Fruit fly (Drosophila melanogaster): Measurements from ENCODE around the gene lsn.

lsn gene

DNA sequence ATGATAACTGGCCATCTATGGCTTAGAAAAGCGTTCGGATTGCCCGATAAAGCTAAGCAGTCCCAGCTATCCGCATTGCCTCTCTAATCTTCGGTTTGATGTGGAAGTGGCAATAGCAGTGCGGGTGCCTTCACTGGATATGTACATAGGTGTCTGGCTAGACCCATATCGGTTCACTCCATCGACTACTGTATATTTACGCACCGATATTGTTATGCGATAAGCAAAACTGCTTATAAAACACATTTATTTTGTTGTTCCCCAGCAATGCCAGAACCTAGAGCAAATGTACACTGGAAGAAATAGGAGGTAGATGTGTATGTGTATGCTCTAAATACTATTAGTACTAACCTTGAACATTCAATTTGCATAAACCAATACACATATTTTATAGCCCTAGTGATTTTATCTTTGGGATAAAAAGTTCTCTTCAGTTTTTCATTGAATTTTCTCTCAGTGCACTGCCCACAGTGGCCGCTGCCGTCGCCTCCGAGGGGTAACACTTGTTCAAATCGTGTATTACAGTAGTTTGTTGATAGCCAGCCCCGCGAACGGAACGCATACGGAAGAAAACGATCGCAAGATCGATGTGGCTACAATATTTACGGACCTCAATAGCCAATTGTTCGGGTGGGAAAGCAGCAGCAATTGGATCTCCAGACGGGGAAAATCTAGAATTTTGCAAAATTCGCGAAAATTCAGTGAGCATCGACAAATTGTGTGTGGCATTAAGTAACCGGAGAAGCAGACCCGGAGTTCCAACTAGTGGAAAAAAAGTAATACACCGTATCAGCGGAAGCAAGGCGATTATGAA, 5.4 kb downstream of the lsn start, which contains the start of gene CG31431 (continued):
- TF ChIP-seq CG15696 (tag; optimal IDR thresholded peaks at IDR 0.05), result peak; percentile 96
- TF ChIP-seq kni (GFP tag; optimal IDR thresholded peaks at IDR 0.05), result peak; percentile 89
- TF ChIP-seq CG3726 (GFP tag; IDR thresholded peaks at IDR 0.05), result peak; percentile 96
- TF ChIP-seq tio (GFP tag; optimal IDR thresholded peaks at IDR 0.05), result peak; percentile 96
- TF ChIP-seq CG4854 (GFP tag; optimal IDR thresholded peaks at IDR 0.05), result peak; percentile 96
- TF ChIP-seq Stat92E (GFP tag; optimal IDR thresholded peaks at IDR 0.05), result peak in 1 of 3 experiments; percentile 90
- peak; percentile 98 for TF ChIP-seq Meics (GFP tag; optimal IDR thresholded peaks at IDR 0.05)
- peak; percentile 96 for TF ChIP-seq her (GFP tag; optimal IDR thresholded peaks at IDR 0.05)
- peak; percentile 97 for TF ChIP-seq CG13424 (tag; optimal IDR thresholded peaks at IDR 0.05)
- peak; percentile 97 for TF ChIP-seq NK7.1 (GFP tag; optimal IDR thresholded peaks at IDR 0.05)
- TF ChIP-seq CkIIα-i1 (GFP tag; IDR thresholded peaks at IDR 0.05), result peak; percentile 84
- peak; percentile 98 for TF ChIP-seq dmrt99B (tag; optimal IDR thresholded peaks at IDR 0.05)
- TF ChIP-seq CG3847 (GFP tag; IDR thresholded peaks at IDR 0.05), result peak; percentile 98
- TF ChIP-seq Lhr (GFP tag; optimal IDR thresholded peaks at IDR 0.05), result peak; percentile 87
- peak; percentile 58 for TF ChIP-seq lbe (GFP tag; optimal IDR thresholded peaks at IDR 0.05)
- peak; percentile 94 for TF ChIP-seq ap (GFP tag; IDR thresholded peaks at IDR 0.05)
- TF ChIP-seq chinmo (GFP tag; IDR thresholded peaks at IDR 0.05; ENCODE audit: partially characterized antibody), result 0 out of 4 replicates have a peak, but pooled peaks have one; percentile 17
- TF ChIP-seq CG15514 (GFP tag; optimal IDR thresholded peaks at IDR 0.05), result peak; percentile 93
- TF ChIP-seq Doc2 (GFP tag; IDR thresholded peaks at IDR 0.05), result peak; percentile 90
- TF ChIP-seq jigr1 (GFP tag; IDR thresholded peaks at IDR 0.05), result peak; percentile 84
- peak; percentile 98 for TF ChIP-seq CG13296 (GFP tag; optimal IDR thresholded peaks at IDR 0.05)
- TF ChIP-seq H2.0 (GFP tag; IDR thresholded peaks at IDR 0.05), result peak; percentile 97
- TF ChIP-seq CG4328 (GFP tag; optimal IDR thresholded peaks at IDR 0.05), result peak; percentile 95
- TF ChIP-seq CG4820 (GFP tag; optimal IDR thresholded peaks at IDR 0.05), result peak; percentile 98
- TF ChIP-seq CG13624 (GFP tag; optimal IDR thresholded peaks at IDR 0.05), result peak; percentile 98
- TF ChIP-seq scrt (GFP tag; optimal IDR thresholded peaks at IDR 0.05), result peak; percentile 95
- peak; percentile 98 for TF ChIP-seq zfh1 (GFP tag; IDR thresholded peaks at IDR 0.05)
- TF ChIP-seq CG13894 (tag; optimal IDR thresholded peaks at IDR 0.05), result peak; percentile 97
- no peak for TF ChIP-seq hbn (GFP tag; IDR thresholded peaks at IDR 0.05; ENCODE audit: partially characterized antibody)
- peak; percentile 97 for TF ChIP-seq CG34376 (GFP tag; optimal IDR thresholded peaks at IDR 0.05)
- no peak for TF ChIP-seq CG6791 (GFP tag; IDR thresholded peaks at IDR 0.05; ENCODE audit: partially characterized antibody)
- peak; percentile 98 for TF ChIP-seq CG3281 (GFP tag; optimal IDR thresholded peaks at IDR 0.05)
- TF ChIP-seq klu (GFP tag; IDR thresholded peaks at IDR 0.05), result peak; percentile 95
- peak; percentile 90 for TF ChIP-seq wor (GFP tag; IDR thresholded peaks at IDR 0.05)
- no peak for TF ChIP-seq sna (GFP tag; IDR thresholded peaks at IDR 0.05; ENCODE audit: partially characterized antibody)
- peak; percentile 96 for TF ChIP-seq Atf-2 (GFP tag; optimal IDR thresholded peaks at IDR 0.05)
- TF ChIP-seq CG9437 (GFP tag; optimal IDR thresholded peaks at IDR 0.05), result peak; percentile 90
- peak; percentile 97 for TF ChIP-seq maf-S (GFP tag; optimal IDR thresholded peaks at IDR 0.05)
- TF ChIP-seq usp (GFP tag; optimal IDR thresholded peaks at IDR 0.05), result no peak
- peak; percentile 78 for TF ChIP-seq TFAM (GFP tag; optimal IDR thresholded peaks at IDR 0.05)
- peak; percentile 97 for TF ChIP-seq tap (tag; optimal IDR thresholded peaks at IDR 0.05)
- TF ChIP-seq CG18262 (tag; optimal IDR thresholded peaks at IDR 0.05), result peak; percentile 96
- peak; percentile 75 for TF ChIP-seq fd102C (GFP tag; optimal IDR thresholded peaks at IDR 0.05)
- peak; percentile 97 for TF ChIP-seq emc (GFP tag; optimal IDR thresholded peaks at IDR 0.05)
- peak; percentile 96 for TF ChIP-seq Dad (GFP tag; optimal IDR thresholded peaks at IDR 0.05)
- peak; percentile 96 for TF ChIP-seq CG16863 (GFP tag; optimal IDR thresholded peaks at IDR 0.05)
- peak; percentile 97 for TF ChIP-seq Fer2 (tag; optimal IDR thresholded peaks at IDR 0.05)
- TF ChIP-seq CG6683 (GFP tag; optimal IDR thresholded peaks at IDR 0.05), result peak; percentile 94
